Worm (Caenorhabditis elegans) whole organism, L2 larva: ENCODE results near the gene Y38E10A.2.

Experiments
- Y55F3AM.14 ChIP-seq: fragments of 200-800 bp; sonication (Bioruptor generic); optimal IDR thresholded peaks from 2 replicates; lab custom pipeline; 2018; ENCODE audit warnings: mild to moderate bottlenecking, missing genetic modification characterization, missing compliant biosample characterization
- alr-1 ChIP-seq: fragments of 150-350 bp; optimal IDR thresholded peaks from 2 replicates; lab custom pipeline; 2014; ENCODE audit warnings: missing biosample characterization, missing genetic modification characterization
- aly-2 ChIP-seq: fragments of 150-350 bp; optimal IDR thresholded peaks from 2 replicates; lab custom pipeline; 2014; ENCODE audit warnings: missing biosample characterization, missing genetic modification characterization
- ceh-16 ChIP-seq: fragments of 150-350 bp; optimal IDR thresholded peaks from 2 replicates; lab custom pipeline; 2014; ENCODE audit warnings: missing biosample characterization, missing genetic modification characterization
- ceh-82 ChIP-seq: fragments of 150-350 bp; optimal IDR thresholded peaks from 2 replicates; lab custom pipeline; 2014; ENCODE audit warnings: missing biosample characterization, missing genetic modification characterization
- dmd-4 ChIP-seq: sonication (generic microtip); optimal IDR thresholded peaks from 2 replicates; lab custom pipeline; 2017; ENCODE audit warnings: missing biosample characterization, missing genetic modification characterization
- egl-27 ChIP-seq: sonication (generic microtip); optimal IDR thresholded peaks from 3 replicates; lab custom pipeline; 2017; ENCODE audit warnings: missing biosample characterization, missing genetic modification reagents, missing genetic modification characterization
- elt-1 ChIP-seq: fragments of 150-350 bp; optimal IDR thresholded peaks from 2 replicates; lab custom pipeline; 2014; ENCODE audit warnings: missing biosample characterization, missing genetic modification characterization
- elt-3 ChIP-seq: sonication (generic microtip); optimal IDR thresholded peaks from 2 replicates; lab custom pipeline; 2017; ENCODE audit warnings: missing biosample characterization, missing genetic modification characterization
- fos-1 ChIP-seq: fragments of 150-350 bp; optimal IDR thresholded peaks from 2 replicates; lab custom pipeline; 2014; ENCODE audit warnings: missing biosample characterization, missing genetic modification characterization
- gmeb-1 ChIP-seq: fragments of 150-350 bp; optimal IDR thresholded peaks from 2 replicates; lab custom pipeline; 2014; ENCODE audit warnings: missing biosample characterization, missing genetic modification characterization
- lin-11 ChIP-seq: fragments of 150-350 bp; sonication (generic microtip); optimal IDR thresholded peaks from 2 replicates; lab custom pipeline; 2014; ENCODE audit warnings: missing biosample characterization, missing genetic modification characterization, inconsistent platforms, mixed read lengths
- lin-13 ChIP-seq: fragments of 150-350 bp; optimal IDR thresholded peaks from 2 replicates; lab custom pipeline; 2014; ENCODE audit warnings: missing biosample characterization, missing genetic modification reagents, missing genetic modification characterization
- lin-39 ChIP-seq: fragments of 150-350 bp; optimal IDR thresholded peaks from 2 replicates; lab custom pipeline; 2014; ENCODE audit warnings: missing biosample characterization, missing genetic modification reagents, missing genetic modification characterization
- lsy-2 ChIP-seq, 2 experiments: fragments of 150-350 bp in 1 of 2; sonication (generic microtip) in 1 of 2; optimal IDR thresholded peaks; 2 replicates each; lab custom pipeline; 2014 to 2017; ENCODE audit warnings: missing biosample characterization in 2 of 2, missing genetic modification characterization in 2 of 2
- mdl-1 ChIP-seq, 2 experiments: fragments of 150-350 bp in 1 of 2; sonication (generic microtip) in 1 of 2; optimal IDR thresholded peaks; 2 replicates each; lab custom pipeline; 2017; ENCODE audit warnings: missing biosample characterization in 2 of 2, missing genetic modification characterization in 2 of 2
- nhr-10 ChIP-seq: sonication (generic microtip); optimal IDR thresholded peaks from 2 replicates; lab custom pipeline; 2017; ENCODE audit warnings: missing biosample characterization, missing genetic modification characterization
- nhr-12 ChIP-seq: fragments of 150-350 bp; optimal IDR thresholded peaks from 2 replicates; lab custom pipeline; 2014; ENCODE audit warnings: missing biosample characterization, missing genetic modification characterization
- nhr-129 ChIP-seq: fragments of 150-350 bp; optimal IDR thresholded peaks from 2 replicates; lab custom pipeline; 2014; ENCODE audit warnings: missing biosample characterization, missing genetic modification characterization
- nhr-21 ChIP-seq: fragments of 150-350 bp; optimal IDR thresholded peaks from 2 replicates; lab custom pipeline; 2014; ENCODE audit warnings: missing biosample characterization, missing genetic modification characterization
- nhr-23 ChIP-seq: fragments of 150-350 bp; optimal IDR thresholded peaks from 2 replicates; lab custom pipeline; 2014; ENCODE audit warnings: missing biosample characterization, missing genetic modification reagents, missing genetic modification characterization
- nhr-25 ChIP-seq: fragments of 150-350 bp; sonication (generic microtip); optimal IDR thresholded peaks from 3 replicates; lab custom pipeline; 2014; ENCODE audit warnings: missing biosample characterization, missing genetic modification characterization
- nhr-6 ChIP-seq: fragments of 150-350 bp; optimal IDR thresholded peaks from 2 replicates; lab custom pipeline; 2014; ENCODE audit warnings: missing biosample characterization, missing genetic modification characterization
- nhr-77 ChIP-seq: fragments of 150-350 bp; optimal IDR thresholded peaks from 2 replicates; lab custom pipeline; 2014; ENCODE audit warnings: missing biosample characterization, missing genetic modification characterization
- peb-1 ChIP-seq: fragments of 150-350 bp; optimal IDR thresholded peaks from 2 replicates; lab custom pipeline; 2014; ENCODE audit warnings: missing biosample characterization, missing genetic modification characterization
- sem-4 ChIP-seq: fragments of 150-350 bp; optimal IDR thresholded peaks from 2 replicates; lab custom pipeline; 2014; ENCODE audit warnings: missing biosample characterization, missing genetic modification reagents, missing genetic modification characterization
- skn-1 ChIP-seq: sonication (generic microtip); optimal IDR thresholded peaks from 2 replicates; lab custom pipeline; 2017; ENCODE audit warnings: missing biosample characterization, missing genetic modification characterization
- sma-3 ChIP-seq: sonication (generic microtip); optimal IDR thresholded peaks from 2 replicates; lab custom pipeline; 2016; ENCODE audit warnings: missing genetic modification reagents, missing genetic modification characterization, missing compliant biosample characterization
- sma-9 ChIP-seq, 2 experiments: fragments of 150-350 bp in 1 of 2; sonication (generic microtip) in 1 of 2; optimal IDR thresholded peaks; 2 replicates each; lab custom pipeline; 2014 to 2016; ENCODE audit warnings: missing genetic modification characterization in 2 of 2, mild to moderate bottlenecking in 1 of 2, missing biosample characterization in 1 of 2, missing compliant biosample characterization in 1 of 2, missing genetic modification reagents in 1 of 2, moderate library complexity in 1 of 2
- snpc-4 ChIP-seq: fragments of 150-350 bp; optimal IDR thresholded peaks from 2 replicates; lab custom pipeline; 2014; ENCODE audit warnings: missing biosample characterization, missing genetic modification characterization
- unc-39 ChIP-seq: fragments of 150-350 bp; optimal IDR thresholded peaks from 2 replicates; lab custom pipeline; 2014; ENCODE audit warnings: missing biosample characterization, missing genetic modification characterization
- unc-55 ChIP-seq: fragments of 150-350 bp; sonication (generic microtip); optimal IDR thresholded peaks from 3 replicates; lab custom pipeline; 2014; ENCODE audit warnings: missing biosample characterization, missing genetic modification reagents, missing genetic modification characterization
- zag-1 ChIP-seq: fragments of 150-350 bp; optimal IDR thresholded peaks from 2 replicates; lab custom pipeline; 2014; ENCODE audit warnings: missing biosample characterization, missing genetic modification characterization
- ztf-1 ChIP-seq: fragments of 200-800 bp; sonication (Bioruptor generic); conservative IDR thresholded peaks from 2 replicates; pipeline ENCODE4 v1.3.6; 2022; ENCODE audit warnings: missing genetic modification characterization, missing compliant biosample characterization
- ztf-11 ChIP-seq: sonication (generic microtip); optimal IDR thresholded peaks from 2 replicates; lab custom pipeline; 2017; ENCODE audit warnings: missing biosample characterization, missing genetic modification characterization
- ztf-4 ChIP-seq: fragments of 150-350 bp; optimal IDR thresholded peaks from 2 replicates; lab custom pipeline; 2014; ENCODE audit warnings: missing biosample characterization, missing genetic modification characterization

Gene Y38E10A.2

ce11 chrII:12573541-12573940 is at the start of gene Y38E10A.2:
Gene Y38E10A.2 (minus strand): TSS chrII:12573641.
- TF ChIP-seq unc-55 (GFP tag; lab: Kevin White, UChicago) (no peak), ztf-4 (tag; lab: Kevin White, UChicago) (no peak), alr-1 (tag; lab: Kevin White, UChicago) (no peak), nhr-10 (tag; lab: Kevin White, UChicago) (no peak), ztf-11 (tag; lab: Kevin White, UChicago) (no peak), nhr-23 (no peak)

- TF ChIP-seq nhr-77 (tag; lab: Kevin White, UChicago) = no peak
- TF ChIP-seq sem-4 (tag; lab: Kevin White, UChicago) = no peak
- TF ChIP-seq nhr-21 (tag; lab: Kevin White, UChicago) = peak; percentile 2
- TF ChIP-seq lin-11 (tag; lab: Kevin White, UChicago) = no peak
- no peak for TF ChIP-seq unc-55 (GFP tag; lab: Kevin White, UChicago)
- TF ChIP-seq egl-27 (tag; lab: Kevin White, UChicago) = no peak
- no peak for TF ChIP-seq ceh-16 (tag; lab: Kevin White, UChicago)
- no peak for TF ChIP-seq gmeb-1 (tag; lab: Kevin White, UChicago)
- TF ChIP-seq alr-1 (tag; lab: Kevin White, UChicago) = no peak
- no peak for TF ChIP-seq skn-1 (tag; lab: Kevin White, UChicago)
- TF ChIP-seq ceh-82 (tag; lab: Kevin White, UChicago) = no peak
- no peak for TF ChIP-seq lin-39 (tag; lab: Kevin White, UChicago)
- no peak for TF ChIP-seq lsy-2 (tag; optimal IDR thresholded peaks at IDR 0.05; lab: Kevin White, UChicago)
- TF ChIP-seq zag-1 (tag; lab: Kevin White, UChicago) = no peak
- no peak for TF ChIP-seq ztf-4 (tag; lab: Kevin White, UChicago)
- TF ChIP-seq sma-9 (GFP tag; optimal IDR thresholded peaks at IDR 0.05; lab: Kevin White, UChicago) = peak; percentile 56
- no peak for TF ChIP-seq sma-9 (tag; optimal IDR thresholded peaks at IDR 0.05; lab: Kevin White, UChicago)
- TF ChIP-seq sma-3 (GFP tag; lab: Kevin White, UChicago) = peak; percentile 19
- no peak for TF ChIP-seq lin-13 (GFP tag; lab: Kevin White, UChicago)
- TF ChIP-seq unc-39 (tag; lab: Kevin White, UChicago) = no peak
- TF ChIP-seq ztf-11 (tag; lab: Kevin White, UChicago) = no peak
- no peak for TF ChIP-seq nhr-25 (tag; lab: Kevin White, UChicago)
- no peak for TF ChIP-seq Y55F3AM.14 (GFP tag; lab: Kevin White, UChicago)
- no peak for TF ChIP-seq nhr-129 (tag; lab: Kevin White, UChicago)
- TF ChIP-seq ztf-1 (GFP tag; lab: Robert Waterston, UW) = no peak
These were observed 49.4 kb upstream of the Y38E10A.2 start for ce11 chrII:12622843-12623242.

- TF ChIP-seq nhr-129 (tag; lab: Kevin White, UChicago) = peak; percentile 46
- TF ChIP-seq fos-1 = peak; percentile 10
- TF ChIP-seq sma-9 (GFP tag; optimal IDR thresholded peaks at IDR 0.05; lab: Kevin White, UChicago) = peak; percentile 97
- no peak for TF ChIP-seq sma-9 (tag; optimal IDR thresholded peaks at IDR 0.05; lab: Kevin White, UChicago)
- no peak for TF ChIP-seq ztf-11 (tag; lab: Kevin White, UChicago)
- TF ChIP-seq sma-3 (GFP tag; lab: Kevin White, UChicago) = peak; percentile 82
- peak; percentile 30 to 41 for TF ChIP-seq mdl-1 (tag; optimal IDR thresholded peaks at IDR 0.05; lab: Kevin White, UChicago)
- peak; percentile 50 for TF ChIP-seq gmeb-1 (tag; lab: Kevin White, UChicago)
- TF ChIP-seq egl-27 (tag; lab: Kevin White, UChicago) = no peak
- peak; percentile 86 for TF ChIP-seq nhr-21 (tag; lab: Kevin White, UChicago)
- TF ChIP-seq nhr-25 (tag; lab: Kevin White, UChicago) = peak; percentile 68
These were observed 48.6 kb upstream of the Y38E10A.2 start, which contains the start of gene nspe-8 for ce11 chrII:12621908-12622566. Gene nspe-8 (minus strand): TSS chrII:12621958.

ce11 chrII:12620764-12621163 is 47.3 kb upstream of the Y38E10A.2 start, which contains the start of gene nspe-1:
Gene nspe-1 (minus strand): TSS chrII:12620864.
- TF ChIP-seq nhr-12 (tag; lab: Kevin White, UChicago) = no peak
- no peak for TF ChIP-seq ceh-82 (tag; lab: Kevin White, UChicago)
- TF ChIP-seq gmeb-1 (tag; lab: Kevin White, UChicago) = no peak
- no peak for TF ChIP-seq elt-1
- TF ChIP-seq nhr-10 (tag; lab: Kevin White, UChicago) = no peak
- no peak for TF ChIP-seq ceh-16 (tag; lab: Kevin White, UChicago)
- no peak for TF ChIP-seq skn-1 (tag; lab: Kevin White, UChicago)
- TF ChIP-seq elt-3 (tag; lab: Kevin White, UChicago) = no peak
- no peak for TF ChIP-seq nhr-6 (tag; lab: Kevin White, UChicago)
- no peak for TF ChIP-seq snpc-4 (tag; lab: Kevin White, UChicago)
- TF ChIP-seq dmd-4 (tag; lab: Kevin White, UChicago) = no peak
- TF ChIP-seq fos-1 = no peak
- no peak for TF ChIP-seq lsy-2 (tag; optimal IDR thresholded peaks at IDR 0.05; lab: Kevin White, UChicago)
- TF ChIP-seq peb-1 (tag; lab: Kevin White, UChicago) = no peak
- no peak for TF ChIP-seq aly-2
- TF ChIP-seq nhr-25 (tag; lab: Kevin White, UChicago) = no peak
- TF ChIP-seq zag-1 (tag; lab: Kevin White, UChicago) = no peak
- no peak for TF ChIP-seq nhr-21 (tag; lab: Kevin White, UChicago)
